Worm (Caenorhabditis elegans): ENCODE results near the gene ssp-33.

ce11 chrV:14688097-14688912, 22.9 kb upstream of the ssp-33 start, which contains the start of gene C47E8.11:
- TF ChIP-seq med-1 (GFP tag; optimal IDR thresholded peaks at IDR 0.05; ENCODE audit: insufficient read depth): no peak
- TF ChIP-seq ztf-23 (GFP tag; IDR thresholded peaks at IDR 0.05): no peak
- no peak for TF ChIP-seq tab-1 (GFP tag; IDR thresholded peaks at IDR 0.05)

Measured in whole organism, midembryonic.